Fruit fly (Drosophila melanogaster) S2 (cell line): ENCODE data around the gene CG14315.

ENCODE experiments used
- CG8478 ChIP-seq: fragments of >200 bp; optimal IDR thresholded peaks from 2 replicates; lab custom pipeline; 2018
- CTCF ChIP-seq, 2 experiments: fragments of >200 bp; optimal IDR thresholded peaks; 2 replicates each; lab custom pipeline; 2018

- TF ChIP-seq CTCF (optimal IDR thresholded peaks at IDR 0.05; lab: Kevin White, UChicago): no peak
- no peak for TF ChIP-seq CG8478
Measured at dm6 chr3R:18114834-18115233, 43.7 kb upstream of the CG14315 start.
